In the genomic region with DNA sequence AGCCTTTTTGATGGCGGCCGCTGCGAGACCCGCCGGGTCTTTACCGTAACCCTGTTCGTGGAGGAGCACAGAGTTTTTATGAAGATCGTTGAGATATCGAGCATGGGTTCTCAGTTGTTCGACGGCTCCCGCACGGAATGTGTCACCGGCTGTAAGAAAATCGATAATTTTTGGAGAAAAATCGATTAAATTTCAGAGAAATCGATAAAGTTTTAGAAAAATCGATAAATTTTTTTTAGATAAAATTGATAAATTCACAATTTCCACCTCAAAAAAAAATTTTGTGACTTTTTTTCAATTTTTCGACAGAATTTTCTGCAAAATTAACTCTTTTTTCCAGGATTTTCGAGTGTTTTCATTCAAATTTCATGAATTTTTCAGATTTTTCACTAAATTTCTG, we compare ENCODE assay signal across 3 worm cellular contexts.
A peak's percentile ranks its signal among the peaks of the same experiment; 100 is the strongest.
TF ChIP-seq lines count a peak whose summit lies in the region.

No protein-coding gene starts in this region.

TF ChIP-seq in whole organism, L3 larva, 47 proteins besides CTCF, POLR2A, EP300 and RAD21:
- TF ChIP-seq ceh-28 (tag; optimal IDR thresholded peaks at IDR 0.05; lab: Kevin White, UChicago): peak; percentile 70
- no peak for TF ChIP-seq R02D3.7 (tag; optimal IDR thresholded peaks at IDR 0.05; lab: Kevin White, UChicago)
- no peak for TF ChIP-seq nhr-25 (tag; optimal IDR thresholded peaks at IDR 0.05; lab: Kevin White, UChicago)

TF ChIP-seq in whole organism, L4 larva, 104 proteins besides CTCF, POLR2A, EP300 and RAD21:
- TF ChIP-seq dmd-8 (GFP tag; IDR thresholded peaks at IDR 0.05; lab: Robert Waterston, UW): no peak
- TF ChIP-seq ztf-11 (tag; optimal IDR thresholded peaks at IDR 0.05; lab: Kevin White, UChicago): no peak
- TF ChIP-seq nhr-25 (tag; optimal IDR thresholded peaks at IDR 0.05; lab: Kevin White, UChicago; ENCODE audit: borderline replicate concordance, insufficient read depth): no peak
- no peak for TF ChIP-seq nhr-237 (tag; optimal IDR thresholded peaks at IDR 0.05; lab: Kevin White, UChicago)
- TF ChIP-seq spr-3 (GFP tag; optimal IDR thresholded peaks at IDR 0.05; lab: Kevin White, UChicago): no peak
- no peak for TF ChIP-seq madf-9 (GFP tag; conservative IDR thresholded peaks at IDR 0.05; lab: Robert Waterston, UW)
- no peak for TF ChIP-seq snpc-1.2 (GFP tag; IDR thresholded peaks at IDR 0.05; lab: Robert Waterston, UW)
- TF ChIP-seq ceh-28 (tag; optimal IDR thresholded peaks at IDR 0.05; lab: Kevin White, UChicago): peak; percentile 73
- no peak for TF ChIP-seq zag-1 (tag; optimal IDR thresholded peaks at IDR 0.05; lab: Kevin White, UChicago)

TF ChIP-seq in whole organism, midembryonic, 9 proteins besides CTCF, POLR2A, EP300 and RAD21:
- no peak for TF ChIP-seq klf-2 (GFP tag; conservative IDR thresholded peaks at IDR 0.05; lab: Robert Waterston, UW)
- peak; percentile 56 for TF ChIP-seq T22C8.4 (GFP tag; IDR thresholded peaks at IDR 0.05; lab: Robert Waterston, UW)
- no peak for TF ChIP-seq flt-1 (GFP tag; IDR thresholded peaks at IDR 0.05; lab: Robert Waterston, UW)
- TF ChIP-seq tab-1 (GFP tag; IDR thresholded peaks at IDR 0.05; lab: Robert Waterston, UW): no peak
- TF ChIP-seq ztf-29 (GFP tag; IDR thresholded peaks at IDR 0.05; lab: Robert Waterston, UW): no peak
- TF ChIP-seq ref-1 (GFP tag; conservative IDR thresholded peaks at IDR 0.05; lab: Robert Waterston, UW): no peak
